Fruit fly (Drosophila melanogaster) whole organism, embryonic: Measurements from ENCODE around the gene CG7739.

Experiments used
- Bteb2 ChIP-seq: fragments of 200-800 bp; sonication (Bioruptor generic); optimal IDR thresholded peaks from 2 replicates; lab custom pipeline; 2016; ENCODE audit warnings: missing biosample characterization, missing genetic modification characterization
- CG12071 ChIP-seq: fragments of 200-800 bp; sonication (Bioruptor generic); optimal IDR thresholded peaks from 3 replicates; lab custom pipeline; 2018; ENCODE audit warnings: missing biosample characterization, mild to moderate bottlenecking, missing genetic modification characterization
- CG12219 ChIP-seq: fragments of 200-800 bp; sonication (Bioruptor generic); optimal IDR thresholded peaks from 3 replicates; lab custom pipeline; 2018; ENCODE audit warnings: missing biosample characterization, mild to moderate bottlenecking, missing genetic modification characterization
- CG13424 ChIP-seq: fragments of 200-800 bp; sonication (Bioruptor generic); optimal IDR thresholded peaks from 2 replicates; lab custom pipeline; 2019; ENCODE audit warnings: missing biosample characterization, mild to moderate bottlenecking, missing genetic modification characterization, moderate library complexity
- CG18619 ChIP-seq: fragments of 200-800 bp; sonication (Bioruptor generic); optimal IDR thresholded peaks from 3 replicates; lab custom pipeline; 2017; ENCODE audit warnings: missing biosample characterization, mild to moderate bottlenecking, missing genetic modification characterization
- CG2120 ChIP-seq: fragments of 200-800 bp; sonication (Bioruptor generic); optimal IDR thresholded peaks from 3 replicates; lab custom pipeline; 2016; ENCODE audit warnings: missing biosample characterization, missing genetic modification characterization
- CG3065 ChIP-seq: fragments of 200-800 bp; sonication (Bioruptor generic); optimal IDR thresholded peaks from 2 replicates; lab custom pipeline; 2016; ENCODE audit warnings: missing biosample characterization, missing genetic modification characterization
- CG3163 ChIP-seq: fragments of 200-800 bp; sonication (Bioruptor generic); optimal IDR thresholded peaks from 3 replicates; lab custom pipeline; 2016; ENCODE audit warnings: missing biosample characterization, missing genetic modification characterization
- CG3281 ChIP-seq: fragments of 200-800 bp; sonication (Bioruptor generic); optimal IDR thresholded peaks from 3 replicates; lab custom pipeline; 2017; ENCODE audit warnings: missing biosample characterization, mild to moderate bottlenecking, missing genetic modification characterization
- CG4328 ChIP-seq: fragments of 200-800 bp; sonication (Bioruptor generic); optimal IDR thresholded peaks from 3 replicates; lab custom pipeline; 2017; ENCODE audit warnings: missing biosample characterization, missing genetic modification reagents, missing genetic modification characterization
- CG5180 ChIP-seq: fragments of 200-800 bp; sonication (Bioruptor generic); optimal IDR thresholded peaks from 3 replicates; lab custom pipeline; 2017; ENCODE audit warnings: missing biosample characterization, missing genetic modification characterization, mild to moderate bottlenecking, moderate library complexity, missing genetic modification reagents
- CG6175 ChIP-seq: fragments of 200-800 bp; sonication (Bioruptor generic); IDR thresholded peaks from 3 replicates; pipeline ENCODE4 v1.3.6; 2022; ENCODE audit warnings: missing biosample characterization, missing genetic modification characterization
- CG9797 ChIP-seq: fragments of 200-800 bp; sonication (Bioruptor generic); optimal IDR thresholded peaks from 3 replicates; lab custom pipeline; 2018; ENCODE audit warnings: missing biosample characterization, mild to moderate bottlenecking, missing genetic modification characterization
- CG9817 ChIP-seq: fragments of 200-800 bp; sonication (Bioruptor generic); optimal IDR thresholded peaks from 2 replicates; lab custom pipeline; 2018; ENCODE audit warnings: missing biosample characterization, mild to moderate bottlenecking, missing genetic modification characterization, moderate library complexity
- D ChIP-seq, 2 experiments: fragments of 200-800 bp in 1 of 2; fragments of >200 bp in 1 of 2; sonication (Bioruptor generic) in 1 of 2; optimal IDR thresholded peaks; 2 replicates in 1 of 2; 3 replicates in 1 of 2; lab custom pipeline; 2017; ENCODE audit warnings: mild to moderate bottlenecking in 1 of 2, missing biosample characterization in 1 of 2, missing genetic modification characterization in 1 of 2, missing genetic modification reagents in 1 of 2
- Dek ChIP-seq: fragments of 200-800 bp; sonication (Bioruptor generic); optimal IDR thresholded peaks from 3 replicates; lab custom pipeline; 2019; ENCODE audit warnings: missing biosample characterization, mild to moderate bottlenecking, missing genetic modification characterization, moderate library complexity
- Hmr ChIP-seq: fragments of 200-800 bp; sonication (Bioruptor generic); optimal IDR thresholded peaks from 3 replicates; lab custom pipeline; 2017; ENCODE audit warnings: mild to moderate bottlenecking, missing biosample characterization, missing genetic modification reagents, missing genetic modification characterization
- Med ChIP-seq: fragments of 200-800 bp; sonication (Bioruptor generic); peaks from one replicate; lab custom pipeline; 2016; ENCODE audit warnings: missing biosample characterization, missing genetic modification characterization, mild to moderate bottlenecking, inconsistent platforms, moderate library complexity
- Mrtf ChIP-seq: fragments of 200-800 bp; sonication (Bioruptor generic); IDR thresholded peaks from 3 replicates; pipeline ENCODE4 v1.3.6; 2022; ENCODE audit warnings: missing biosample characterization, missing genetic modification characterization
- Myb ChIP-seq: fragments of 200-800 bp; sonication (Bioruptor generic); optimal IDR thresholded peaks from 2 replicates; lab custom pipeline; 2016; ENCODE audit warnings: missing biosample characterization, missing genetic modification characterization
- Sox100B ChIP-seq: fragments of 200-800 bp; sonication (Bioruptor generic); optimal IDR thresholded peaks from 3 replicates; lab custom pipeline; 2018; ENCODE audit warnings: missing biosample characterization, mild to moderate bottlenecking, missing genetic modification characterization
- Tbp ChIP-seq: fragments of >200 bp; optimal IDR thresholded peaks from 2 replicates; lab custom pipeline; 2018; ENCODE audit warnings: missing biosample characterization, missing genetic modification characterization
- ab ChIP-seq: fragments of 200-800 bp; sonication (Bioruptor generic); optimal IDR thresholded peaks from 2 replicates; lab custom pipeline; 2016; ENCODE audit warnings: missing biosample characterization, missing genetic modification characterization
- ac ChIP-seq: fragments of 200-800 bp; sonication (Bioruptor generic); optimal IDR thresholded peaks from 3 replicates; lab custom pipeline; 2017; ENCODE audit warnings: missing biosample characterization, mild to moderate bottlenecking, missing genetic modification characterization
- aop ChIP-seq: fragments of 200-800 bp; sonication (Bioruptor generic); IDR thresholded peaks from 2 replicates; pipeline ENCODE4 v1.3.6; 2022; ENCODE audit warnings: missing biosample characterization, missing genetic modification characterization
- bab2 ChIP-seq: fragments of 200-800 bp; sonication (Bioruptor generic); optimal IDR thresholded peaks from 2 replicates; lab custom pipeline; 2016; ENCODE audit warnings: missing biosample characterization, missing genetic modification characterization
- bbx ChIP-seq: fragments of 200-800 bp; sonication (Bioruptor generic); IDR thresholded peaks from 2 replicates; pipeline ENCODE4 v1.3.6; 2022; ENCODE audit warnings: missing biosample characterization, missing genetic modification characterization; ENCODE audit not compliant: partially characterized antibody
- bigmax ChIP-seq: fragments of 200-800 bp; sonication (Bioruptor generic); optimal IDR thresholded peaks from 2 replicates; lab custom pipeline; 2018; ENCODE audit warnings: missing biosample characterization, mild to moderate bottlenecking, missing genetic modification characterization
- bowl ChIP-seq: fragments of 200-800 bp; sonication (Bioruptor generic); IDR thresholded peaks from 2 replicates; pipeline ENCODE4 v1.3.6; 2022; ENCODE audit warnings: missing biosample characterization, missing genetic modification characterization
- bsh ChIP-seq, 2 experiments: fragments of 200-800 bp; sonication (Bioruptor generic); optimal IDR thresholded peaks; 2 replicates each; lab custom pipeline; 2017 to 2018; ENCODE audit warnings: mild to moderate bottlenecking in 2 of 2, missing biosample characterization in 2 of 2, missing genetic modification characterization in 2 of 2, moderate library complexity in 1 of 2
- ci ChIP-seq: fragments of 200-800 bp; sonication (Bioruptor generic); IDR thresholded peaks from 3 replicates; pipeline ENCODE4 v1.3.6; 2022; ENCODE audit warnings: missing biosample characterization, missing genetic modification characterization
- da ChIP-seq: fragments of 200-800 bp; sonication (Bioruptor generic); optimal IDR thresholded peaks from 2 replicates; lab custom pipeline; 2016; ENCODE audit warnings: missing biosample characterization, missing genetic modification characterization
- fu2 ChIP-seq: fragments of 200-800 bp; sonication (Bioruptor generic); optimal IDR thresholded peaks from 2 replicates; lab custom pipeline; 2016; ENCODE audit warnings: missing biosample characterization, missing genetic modification characterization
- grn ChIP-seq: fragments of 200-800 bp; sonication (Bioruptor generic); optimal IDR thresholded peaks from 3 replicates; lab custom pipeline; 2017; ENCODE audit warnings: missing biosample characterization, missing genetic modification characterization
- gt ChIP-seq: fragments of 200-800 bp; sonication (Bioruptor generic); IDR thresholded peaks from 2 replicates; pipeline ENCODE4 v1.3.6; 2022; ENCODE audit warnings: missing biosample characterization, missing genetic modification characterization
- kah ChIP-seq: fragments of 200-800 bp; sonication (Bioruptor generic); optimal IDR thresholded peaks from 2 replicates; lab custom pipeline; 2018; ENCODE audit warnings: missing biosample characterization, mild to moderate bottlenecking, missing genetic modification characterization
- mam ChIP-seq: fragments of 200-800 bp; sonication (Bioruptor generic); optimal IDR thresholded peaks from 3 replicates; lab custom pipeline; 2016; ENCODE audit warnings: missing biosample characterization, missing genetic modification characterization
- mirr ChIP-seq: fragments of 200-800 bp; sonication (Bioruptor generic); optimal IDR thresholded peaks from 3 replicates; lab custom pipeline; 2018; ENCODE audit warnings: missing biosample characterization, mild to moderate bottlenecking, missing genetic modification characterization
- psq ChIP-seq: fragments of 200-800 bp; sonication (Bioruptor generic); optimal IDR thresholded peaks from 2 replicates; lab custom pipeline; 2017; ENCODE audit warnings: missing biosample characterization, missing genetic modification characterization
- sc ChIP-seq, 3 experiments: fragments of >200 bp in 2 of 3; fragments of 200-800 bp in 1 of 3; sonication (Bioruptor generic) in 1 of 3; optimal IDR thresholded peaks; 2 replicates in 2 of 3; 3 replicates in 1 of 3; lab custom pipeline; 2017; ENCODE audit warnings: mild to moderate bottlenecking in 1 of 3, missing biosample characterization in 1 of 3, missing genetic modification characterization in 1 of 3, missing genetic modification reagents in 1 of 3
- sim ChIP-seq: fragments of 200-800 bp; sonication (Bioruptor generic); IDR thresholded peaks from 2 replicates; pipeline ENCODE4 v1.3.6; 2022; ENCODE audit warnings: missing biosample characterization, missing genetic modification characterization
- slbo ChIP-seq: fragments of 200-800 bp; sonication (Bioruptor generic); IDR thresholded peaks from 2 replicates; pipeline ENCODE4 v1.3.6; 2022; ENCODE audit warnings: missing biosample characterization, missing genetic modification characterization
- sna ChIP-seq: fragments of 200-800 bp; sonication (Bioruptor generic); IDR thresholded peaks from 2 replicates; pipeline ENCODE4 v1.3.6; 2022; ENCODE audit warnings: missing biosample characterization, missing genetic modification characterization; ENCODE audit not compliant: partially characterized antibody
- so ChIP-seq: fragments of 200-800 bp; sonication (Bioruptor generic); IDR thresholded peaks from 3 replicates; pipeline ENCODE4 v1.3.6; 2022; ENCODE audit warnings: missing biosample characterization, missing genetic modification characterization
- tap ChIP-seq: fragments of 200-800 bp; optimal IDR thresholded peaks from 3 replicates; lab custom pipeline; 2019; ENCODE audit warnings: missing biosample characterization, mild to moderate bottlenecking, missing genetic modification characterization, moderate library complexity
- tll ChIP-seq, 2 experiments: fragments of 200-800 bp in 1 of 2; fragments of >200 bp in 1 of 2; sonication (Bioruptor generic) in 1 of 2; optimal IDR thresholded peaks; 2 replicates each; lab custom pipeline; 2017 to 2019; ENCODE audit warnings: missing biosample characterization in 2 of 2, missing genetic modification characterization in 2 of 2, mild to moderate bottlenecking in 1 of 2, moderate library complexity in 1 of 2
- unpg ChIP-seq: fragments of 200-800 bp; sonication (Bioruptor generic); optimal IDR thresholded peaks from 3 replicates; lab custom pipeline; 2018; ENCODE audit warnings: missing biosample characterization, mild to moderate bottlenecking, missing genetic modification characterization, moderate library complexity
- wor ChIP-seq: fragments of 200-800 bp; sonication (Bioruptor generic); IDR thresholded peaks from 2 replicates; pipeline ENCODE4 v1.3.6; 2022; ENCODE audit warnings: missing biosample characterization, missing genetic modification characterization

The CG7739 gene

DNA sequence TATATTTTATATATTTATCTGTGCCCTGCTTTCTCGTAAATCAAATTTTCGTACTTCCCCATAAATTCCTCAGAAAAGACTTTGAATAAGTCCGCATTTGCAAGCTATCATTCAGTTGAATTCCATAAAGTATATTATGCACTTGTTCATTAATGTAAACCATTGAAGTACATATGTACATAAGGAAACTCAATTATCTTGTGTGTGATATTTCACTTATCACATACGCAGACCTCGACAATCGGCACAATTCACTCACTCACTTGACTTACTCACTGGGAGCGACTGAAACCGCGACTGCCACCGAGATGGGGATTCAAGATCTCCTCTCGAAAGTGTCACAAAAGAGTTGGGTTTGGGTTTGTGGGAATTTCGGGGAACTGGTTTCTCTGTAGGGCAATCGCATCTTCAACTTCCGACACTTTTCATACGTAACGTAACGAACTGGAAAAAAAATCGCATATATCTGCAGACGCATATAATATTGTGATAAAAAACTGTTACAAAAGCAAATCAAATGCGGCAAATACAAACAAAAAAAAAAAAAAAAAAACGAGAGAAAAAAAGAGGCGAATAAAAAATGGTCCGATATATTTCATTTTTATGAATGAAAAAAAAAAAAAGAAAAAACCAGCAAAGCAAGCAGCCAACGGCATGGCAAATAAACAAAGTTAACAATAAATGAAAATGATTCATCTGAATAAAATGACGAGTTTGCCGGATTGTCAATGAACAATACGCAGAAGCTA is 34.3 kb upstream of the CG7739 start (continued):
- TF ChIP-seq CG13424 (tag; lab: Kevin White, UChicago) (peak; percentile 10), Myb (GFP tag; lab: Kevin White, UChicago) (no peak), CG3281 (GFP tag; lab: Kevin White, UChicago) (peak; percentile 43), CG2120 (GFP tag; lab: Kevin White, UChicago) (peak; percentile 15), kah (GFP tag; lab: Kevin White, UChicago) (no peak), ab (no peak), CG12071 (GFP tag; lab: Kevin White, UChicago) (peak; percentile 64), tap (tag; lab: Kevin White, UChicago) (no peak), unpg (GFP tag; lab: Kevin White, UChicago) (peak; percentile 5), CG3065 (GFP tag; lab: Kevin White, UChicago) (no peak), mam (GFP tag; lab: Kevin White, UChicago) (no peak), tll (GFP tag; optimal IDR thresholded peaks at IDR 0.05; lab: Kevin White, UChicago) (no peak), CG3163 (GFP tag; lab: Kevin White, UChicago) (no peak), bbx (GFP tag; lab: Robert Waterston, UW) (no peak), CG9797 (GFP tag; lab: Kevin White, UChicago) (no peak), D (optimal IDR thresholded peaks at IDR 0.05; lab: Kevin White, UChicago) (no peak), D (GFP tag; optimal IDR thresholded peaks at IDR 0.05; lab: Kevin White, UChicago) (no peak), Hmr (GFP tag; lab: Kevin White, UChicago) (peak; percentile 19), aop (no peak), CG4328 (GFP tag; lab: Kevin White, UChicago) (peak; percentile 37), Mrtf (GFP tag; lab: Robert Waterston, UW) (no peak), CG5180 (GFP tag; lab: Kevin White, UChicago) (peak; percentile 43), sc (optimal IDR thresholded peaks at IDR 0.05; lab: Kevin White, UChicago) (no peak), sc (GFP tag; optimal IDR thresholded peaks at IDR 0.05; lab: Kevin White, UChicago) (no peak), Bteb2 (GFP tag; lab: Kevin White, UChicago) (no peak), wor (no peak), mirr (GFP tag; lab: Kevin White, UChicago) (peak; percentile 26), slbo (GFP tag; lab: Robert Waterston, UW) (no peak), Tbp (GFP tag; lab: Kevin White, UChicago) (no peak), Dek (tag; lab: Kevin White, UChicago) (peak; percentile 3), psq (GFP tag; lab: Kevin White, UChicago) (no peak), sna (GFP tag; lab: Robert Waterston, UW) (no peak), ci (GFP tag; lab: Robert Waterston, UW) (peak; percentile 75), CG6175 (GFP tag; lab: Robert Waterston, UW) (no peak), ac (GFP tag; lab: Kevin White, UChicago) (no peak), grn (GFP tag; lab: Kevin White, UChicago) (no peak), CG9817 (tag; lab: Kevin White, UChicago) (no peak), sim (no peak), da (GFP tag; lab: Kevin White, UChicago) (no peak), CG18619 (GFP tag; lab: Kevin White, UChicago) (peak; percentile 2), bsh (GFP tag; optimal IDR thresholded peaks at IDR 0.05; lab: Kevin White, UChicago) (peak in 1 of 2 experiments; percentile 4), so (GFP tag; lab: Robert Waterston, UW) (peak; percentile 16; the same call in 1 of the 3 replicates), bowl (GFP tag; lab: Robert Waterston, UW) (0 out of 2 replicates have a peak, but pooled peaks have one; percentile 41), Sox100B (GFP tag; lab: Kevin White, UChicago) (peak; percentile 27), gt (GFP tag; lab: Robert Waterston, UW) (no peak), bab2 (no peak), Med (peak; percentile 79), bigmax (GFP tag; lab: Kevin White, UChicago) (no peak), CG12219 (GFP tag; lab: Kevin White, UChicago) (peak; percentile 49), fu2 (no peak)
